Fruit fly (Drosophila melanogaster) ovary, adult (tissue): ENCODE results near the gene CG31321.

Experiments used
- CG17801 ChIP-seq: fragments of 200-800 bp; optimal IDR thresholded peaks from 2 replicates; lab custom pipeline; 2019; ENCODE audit warnings: missing biosample characterization, mild to moderate bottlenecking, missing genetic modification characterization, moderate library complexity; ENCODE audit not compliant: partially characterized antibody

Gene CG31321

DNA sequence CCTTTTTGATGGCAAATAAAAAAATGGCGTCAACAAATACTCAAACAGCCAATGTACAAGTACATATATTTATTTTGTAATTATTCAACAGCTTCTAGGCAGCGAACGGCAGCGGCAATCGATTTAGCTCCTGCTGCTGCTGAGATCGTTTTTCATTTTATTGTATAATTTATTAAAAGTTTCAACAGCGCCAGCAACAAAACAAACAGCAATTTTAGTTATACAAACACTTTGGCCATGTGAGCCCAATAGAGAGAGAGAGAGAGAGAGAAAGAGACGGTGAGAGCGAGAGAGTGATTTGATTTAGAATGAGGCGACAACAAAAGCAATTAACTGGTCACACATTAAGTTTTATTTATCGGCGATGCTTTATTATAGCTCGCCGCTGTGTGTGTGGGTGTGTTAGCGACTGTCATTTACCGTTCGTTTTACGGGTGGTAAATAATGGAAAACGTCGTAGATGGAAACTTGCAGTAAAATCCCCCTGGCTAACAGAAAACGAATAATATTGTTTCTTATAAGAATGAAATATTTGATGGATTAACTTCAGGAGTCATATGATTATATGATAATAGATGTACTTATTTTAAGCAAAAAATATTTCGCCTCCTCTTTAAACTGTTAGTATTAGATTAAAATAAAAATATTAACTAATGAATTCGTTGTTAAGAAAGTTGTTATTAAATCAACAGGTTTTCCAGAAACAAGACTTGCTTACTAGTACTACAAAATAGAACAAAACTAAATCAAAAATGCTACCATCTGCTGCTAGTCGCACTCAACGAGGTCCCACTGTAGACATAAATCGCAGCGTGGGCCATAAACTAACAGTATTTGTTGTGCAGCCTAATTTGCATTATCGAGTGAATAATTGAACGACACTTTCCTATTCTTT, 24.9 kb upstream of the CG31321 start:
- TF ChIP-seq CG17801, result no peak

DNA sequence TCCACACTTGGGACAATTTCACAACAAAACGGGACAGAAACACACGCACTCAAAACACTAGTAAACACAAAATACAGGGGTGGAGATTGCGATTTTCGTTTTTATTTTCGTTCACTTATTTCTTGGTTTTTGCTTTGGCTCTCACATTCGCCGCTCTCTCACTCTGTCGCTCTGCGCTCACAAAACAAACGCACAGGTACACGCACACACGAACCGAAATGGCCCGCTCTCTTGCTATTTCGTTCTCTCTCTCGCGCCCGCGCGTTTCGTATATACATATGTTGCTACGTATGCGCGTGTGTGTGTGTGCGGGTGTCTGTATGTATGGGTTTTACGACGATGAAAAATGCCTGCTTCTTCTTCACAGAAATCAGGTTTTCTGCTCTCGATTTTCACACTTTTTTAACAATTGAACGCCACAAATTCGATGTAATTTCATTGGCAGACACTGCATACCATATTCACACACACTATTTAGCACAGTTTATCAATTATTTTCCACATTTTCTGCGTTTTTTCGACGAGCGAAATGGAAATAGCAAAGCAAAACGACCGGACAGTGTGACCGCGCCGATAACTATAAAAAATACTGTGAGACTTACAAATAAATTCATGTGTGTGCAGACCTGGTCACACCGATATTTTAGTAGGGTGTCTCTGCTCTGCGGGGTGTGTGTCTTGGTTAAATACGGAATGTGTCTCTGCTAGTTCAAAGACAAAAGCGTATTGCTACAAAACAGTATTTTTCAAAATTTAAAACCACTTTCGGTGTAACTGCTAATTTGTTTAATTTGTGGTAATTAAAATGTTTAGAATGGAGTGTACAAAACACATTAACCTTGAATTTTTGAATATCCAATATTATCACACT, 23.6 kb upstream of the CG31321 start, which contains the start of gene trx:
Gene trx, minus strand, starts transcription at position 584 of the 871 bp plus-strand sequence.
- peak; percentile 39 for TF ChIP-seq CG17801

DNA sequence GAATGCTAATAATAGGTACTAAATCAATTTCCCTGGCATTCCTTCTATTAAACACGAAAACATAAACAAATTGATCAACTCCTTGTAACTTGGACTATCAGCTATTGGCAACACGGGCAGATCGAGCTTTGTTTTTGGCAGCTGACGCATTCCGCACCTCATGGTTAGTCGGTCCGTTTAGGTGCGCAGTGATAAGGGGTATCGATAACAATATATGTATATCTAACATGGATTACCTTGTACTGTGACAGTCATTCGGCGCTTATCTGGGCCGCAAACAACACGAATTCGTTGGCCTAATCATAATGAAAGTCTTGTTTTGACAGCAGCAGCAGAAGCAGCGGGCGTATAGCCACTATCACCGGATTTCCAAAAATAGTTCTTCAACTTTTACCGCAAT, 22.2 kb upstream of the CG31321 start:
- no peak for TF ChIP-seq CG17801

DNA sequence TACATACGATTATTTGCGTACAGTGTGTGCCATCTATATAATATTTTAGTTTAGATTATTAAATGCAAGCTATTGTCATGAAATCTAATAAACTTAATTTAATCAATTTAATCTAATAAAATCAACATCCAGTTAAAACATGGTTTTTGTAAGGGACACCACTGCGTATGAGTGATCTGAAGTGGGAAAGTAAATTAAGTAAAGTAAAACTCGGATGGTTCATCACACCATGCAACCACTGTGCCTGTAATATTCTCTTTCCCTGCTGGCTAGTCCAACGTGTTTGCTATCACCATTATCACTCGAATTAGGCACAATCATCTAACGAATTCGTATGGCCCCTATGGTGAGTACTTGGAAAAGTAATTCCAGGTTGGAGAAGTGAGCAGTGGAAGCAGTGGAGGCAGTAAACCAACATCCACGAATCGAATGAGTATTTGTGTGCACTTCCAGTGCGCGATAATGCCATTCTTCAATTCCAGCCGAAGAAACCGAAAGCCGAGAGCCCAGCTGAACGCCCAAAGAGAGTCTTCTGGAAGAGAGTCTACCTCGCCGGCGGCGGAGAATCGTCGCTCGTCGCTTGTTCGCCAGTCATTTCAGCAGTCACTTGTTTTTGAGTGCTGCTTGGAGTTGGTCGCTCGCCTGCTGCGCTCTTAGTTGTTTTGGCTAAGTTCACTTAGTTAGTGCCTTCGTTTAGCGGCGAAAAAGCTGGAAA, 21.3 kb upstream of the CG31321 start, which contains the start of gene red:
Gene red, plus strand, starts transcription at position 403 of the 715 bp plus-strand sequence.
- peak; percentile 31 for TF ChIP-seq CG17801

DNA sequence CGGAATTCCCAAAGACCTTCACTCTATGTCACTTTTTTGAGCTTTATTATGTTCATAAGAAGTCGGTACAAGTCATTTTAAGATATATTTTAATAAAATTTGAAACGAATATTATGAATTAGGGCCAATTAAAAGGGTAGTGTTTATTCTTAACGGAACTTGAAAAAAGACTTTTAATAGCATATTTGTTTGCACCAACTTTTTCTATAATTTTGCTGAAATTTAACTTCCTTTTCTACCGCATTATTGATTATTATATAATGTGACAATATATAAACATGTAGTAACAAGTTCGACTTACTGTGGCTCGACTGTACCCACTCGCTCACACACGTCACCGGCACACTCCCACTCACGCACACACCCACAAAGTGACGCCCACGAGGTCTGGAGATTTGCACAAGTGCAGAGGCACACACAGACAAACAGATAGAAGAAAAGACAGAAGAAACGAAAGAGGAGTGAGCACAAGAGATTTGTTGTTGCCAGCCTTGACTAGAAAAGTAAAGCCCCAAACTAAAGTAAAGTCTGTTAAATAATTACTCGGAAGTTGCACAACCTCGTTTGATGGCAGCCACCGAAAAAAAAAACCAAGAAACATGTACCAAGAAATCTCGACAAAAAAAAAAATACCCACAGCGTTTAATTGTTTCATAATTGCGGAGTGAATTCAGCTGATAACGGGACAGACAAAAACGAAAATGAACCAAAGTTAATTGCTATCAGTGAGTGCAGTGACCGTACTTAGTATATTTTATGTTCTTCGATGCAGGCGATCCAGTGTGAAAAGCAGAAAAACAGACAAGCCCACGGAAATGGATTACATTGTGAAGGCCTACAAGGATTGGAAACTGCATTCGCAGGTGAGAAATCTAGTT, 20.0 kb upstream of the CG31321 start:
- peak; percentile 41 for TF ChIP-seq CG17801

DNA sequence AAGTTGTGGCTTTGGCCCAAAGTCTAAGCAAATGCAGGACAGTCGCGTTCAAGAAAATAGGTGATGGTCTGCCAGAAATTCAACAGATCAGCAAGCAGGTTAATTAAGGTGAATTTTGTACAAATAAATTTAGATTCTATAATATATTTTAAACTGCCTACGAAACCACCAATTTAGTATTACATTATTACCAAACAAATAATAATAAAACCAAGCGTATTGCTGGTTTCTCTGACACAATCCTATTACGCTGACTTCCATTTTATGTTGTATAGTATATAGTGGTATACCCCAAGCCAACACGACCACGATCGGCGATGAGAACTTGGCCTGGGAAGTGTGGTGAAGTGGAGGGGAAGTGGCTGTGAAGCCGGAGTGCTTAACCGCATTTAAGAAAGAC, 18.7 kb upstream of the CG31321 start:
- peak; percentile 69 for TF ChIP-seq CG17801

DNA sequence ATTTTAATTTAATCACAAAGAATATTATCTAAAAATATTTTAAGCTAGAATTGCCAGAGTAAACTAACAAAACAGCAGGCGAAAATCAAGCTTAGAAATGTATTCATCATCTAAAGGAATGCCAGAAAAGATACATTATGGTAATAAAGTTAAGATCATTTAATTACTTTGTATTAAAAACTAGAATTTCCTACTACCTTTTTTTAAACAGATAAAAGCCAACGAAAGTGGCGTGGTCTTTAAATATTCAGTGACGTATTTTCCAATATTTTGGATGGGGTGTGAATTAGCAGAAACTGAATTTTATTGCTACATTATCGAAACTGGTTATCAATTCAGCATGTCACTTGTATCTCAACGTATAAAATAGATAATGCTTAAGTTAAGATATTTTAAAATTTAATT, 17.9 kb upstream of the CG31321 start:
- no peak for TF ChIP-seq CG17801

DNA sequence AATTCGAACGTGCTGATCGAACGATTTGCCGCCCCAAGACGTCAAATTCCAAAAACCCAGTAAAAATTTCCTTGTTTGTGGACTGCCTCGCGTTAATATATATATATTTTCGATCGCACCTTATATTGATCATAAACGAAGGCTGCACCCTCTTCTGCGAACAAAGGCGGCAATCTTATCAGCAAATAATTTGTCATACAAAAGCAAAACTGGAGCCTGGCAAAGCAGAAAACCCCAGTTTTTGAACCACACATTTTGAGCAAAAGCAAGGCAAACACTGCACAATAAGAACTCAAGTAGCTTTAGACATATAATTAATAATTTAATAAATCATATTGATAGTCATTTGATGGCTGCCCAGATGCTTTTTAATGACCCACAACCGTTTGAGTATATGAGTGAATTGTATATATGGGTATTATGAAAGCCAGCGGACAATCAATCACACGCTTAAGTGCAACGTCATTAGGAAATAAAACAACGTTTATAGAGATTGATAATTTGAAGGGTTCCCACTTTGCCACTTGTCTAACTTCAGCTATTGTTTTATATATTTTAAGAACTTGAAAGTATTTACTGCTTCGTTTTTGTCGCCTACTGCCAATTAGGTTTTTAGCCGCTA, 15.7 kb upstream of the CG31321 start:
- TF ChIP-seq CG17801, result no peak

DNA sequence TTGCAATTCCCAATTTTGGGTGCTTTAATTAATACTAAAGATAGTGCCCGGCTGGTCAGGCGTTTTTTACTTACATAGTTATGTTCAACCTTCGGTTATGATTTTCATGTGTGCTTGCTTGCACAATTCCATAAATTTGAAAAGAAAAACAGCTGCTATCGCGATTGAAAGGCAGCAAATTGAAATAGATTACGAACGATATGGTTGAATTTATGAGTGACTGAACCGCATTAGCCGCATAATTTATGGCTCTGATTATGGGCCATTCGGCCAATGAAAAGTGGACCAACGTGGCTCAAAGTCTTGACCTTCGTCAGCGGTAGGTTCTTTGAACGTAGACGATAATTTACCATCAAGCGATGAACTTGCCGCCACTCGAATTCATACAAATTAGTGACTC, 14.0 kb upstream of the CG31321 start:
- no peak for TF ChIP-seq CG17801

DNA sequence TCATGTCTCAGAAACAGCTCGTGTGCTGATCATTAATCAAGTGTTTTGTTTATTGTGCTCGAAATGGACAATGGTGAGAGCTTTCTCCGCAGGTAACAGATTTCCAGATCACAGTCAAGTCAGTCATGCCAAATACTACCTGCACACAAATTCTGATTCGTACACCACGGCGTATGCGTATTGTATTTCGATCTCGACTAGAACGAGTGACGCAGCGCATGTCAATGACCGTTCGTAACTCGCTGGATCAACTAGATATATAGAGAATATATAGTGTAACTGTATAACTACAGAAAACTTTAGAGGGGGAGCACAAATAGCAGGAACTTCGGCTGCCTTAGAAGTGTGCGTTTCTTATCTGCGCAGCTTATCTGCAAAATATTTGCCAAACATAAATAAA, 13.5 kb upstream of the CG31321 start:
- no peak for TF ChIP-seq CG17801

DNA sequence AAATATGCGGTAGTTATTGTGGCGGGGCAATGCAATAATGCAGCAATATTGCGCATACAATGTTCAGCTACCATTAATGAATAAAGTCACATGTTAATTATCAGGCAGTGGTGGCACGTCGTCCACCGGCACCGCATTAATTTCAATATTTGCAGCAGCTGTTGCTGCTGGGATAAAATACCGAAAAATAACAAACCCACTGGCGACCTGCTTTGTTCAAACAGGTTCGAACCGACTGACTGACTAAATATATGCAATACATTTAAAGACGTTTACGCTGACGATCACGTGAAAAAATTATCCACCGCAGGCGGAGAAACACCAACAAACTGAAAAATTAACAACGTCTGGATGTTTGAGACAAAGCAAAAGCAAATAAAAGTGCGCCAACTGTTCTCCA, 12.7 kb upstream of the CG31321 start:
- TF ChIP-seq CG17801, result no peak

DNA sequence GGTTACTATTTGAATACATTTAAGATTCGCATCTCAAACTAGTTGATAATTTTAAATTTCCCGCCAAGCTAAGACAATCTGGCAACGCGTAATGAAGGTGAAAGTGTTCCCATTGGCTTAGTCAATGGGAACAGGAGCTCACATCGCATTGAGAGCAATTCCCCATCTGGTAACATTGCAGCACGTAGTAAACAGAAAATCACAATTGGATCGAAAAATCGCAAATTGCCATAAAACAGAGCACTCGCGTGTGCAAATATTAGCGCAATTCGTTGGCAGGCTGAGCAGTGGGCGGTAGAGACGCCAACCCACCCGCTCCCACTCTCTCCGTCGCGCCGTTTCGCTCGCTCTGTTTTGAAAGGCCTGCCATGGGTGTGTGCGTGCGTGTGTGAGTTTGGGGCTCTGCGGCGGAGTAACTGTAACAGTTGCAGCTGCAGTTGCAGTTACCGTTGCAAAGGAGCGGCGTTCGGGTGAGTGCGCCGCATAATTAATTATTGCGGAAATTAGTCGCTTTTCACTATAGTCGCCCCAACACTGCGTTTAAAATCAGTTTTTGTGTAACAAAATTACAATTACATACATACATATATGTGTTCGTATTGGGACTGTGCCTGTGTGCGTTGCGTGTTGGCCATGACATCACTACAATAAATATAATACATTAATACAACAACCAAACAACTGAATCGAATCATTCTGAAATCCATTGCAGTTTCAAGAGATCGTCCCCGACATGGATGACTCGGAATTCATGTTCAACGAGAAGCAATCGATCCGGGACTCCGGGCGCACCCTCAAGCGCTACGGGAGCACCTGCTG, 11.9 kb upstream of the CG31321 start:
- TF ChIP-seq CG17801, result no peak

DNA sequence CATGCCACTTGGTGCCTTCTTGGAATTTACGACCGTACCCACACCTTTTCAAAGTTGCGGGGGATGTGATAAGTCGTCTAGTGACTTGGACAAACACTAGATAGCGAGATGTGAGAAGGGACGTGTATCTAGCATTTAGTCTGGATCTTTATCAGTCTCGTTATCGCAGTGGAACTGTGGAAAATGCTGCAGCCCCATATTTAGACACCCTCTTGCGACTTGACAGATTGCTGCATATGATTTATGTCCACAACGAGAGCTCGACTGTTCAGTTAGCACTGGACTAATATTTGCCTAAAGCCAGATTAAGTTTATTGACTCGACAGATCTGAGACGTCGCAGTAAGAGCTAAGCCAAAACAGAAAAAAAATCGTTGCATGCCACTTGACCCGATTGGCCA, 10.3 kb upstream of the CG31321 start:
- TF ChIP-seq CG17801, result no peak

DNA sequence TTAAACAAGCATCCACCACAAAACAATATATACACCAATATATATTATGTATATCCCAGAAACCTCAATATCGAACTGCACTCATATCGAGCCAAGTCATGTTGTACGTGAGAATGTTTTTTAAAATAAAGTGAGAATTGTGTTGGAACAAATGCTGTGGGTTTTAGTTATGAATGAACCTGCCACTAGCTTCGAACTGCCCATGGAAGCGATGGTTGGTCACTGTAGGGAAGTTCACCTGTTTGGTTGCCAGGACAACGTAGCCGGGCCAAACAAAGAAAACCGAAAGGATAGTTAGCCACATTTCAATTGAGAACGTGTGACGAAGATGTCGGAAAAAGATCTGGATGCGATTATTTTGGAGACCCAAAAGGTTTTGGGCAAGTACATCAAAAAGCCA, 8.0 kb upstream of the CG31321 start, which contains the start of gene IFT54:
Gene IFT54, plus strand, starts transcription at position 301 of the 400 bp plus-strand sequence.
- TF ChIP-seq CG17801, result no peak
